Fruit fly (Drosophila melanogaster): ENCODE results near the gene FarO.

- TF ChIP-seq EcR (GFP tag; optimal IDR thresholded peaks at IDR 0.05): no peak
- TF ChIP-seq pan (optimal IDR thresholded peaks at IDR 0.05): no peak
- no peak for TF ChIP-seq usp (GFP tag; optimal IDR thresholded peaks at IDR 0.05)
- TF ChIP-seq psq (optimal IDR thresholded peaks at IDR 0.05): no peak
- TF ChIP-seq Dll (optimal IDR thresholded peaks at IDR 0.05): no peak
- TF ChIP-seq CG8478 (optimal IDR thresholded peaks at IDR 0.05): no peak
Measured at dm6 chrX:2196086-2196732, 7.5 kb downstream of the FarO start.

All from whole organism.